Worm (Caenorhabditis elegans): ENCODE data around the gene cdc-48.2.

- no peak for TF ChIP-seq unc-62 (GFP tag; optimal IDR thresholded peaks at IDR 0.05)
- TF ChIP-seq snpc-4 (tag; optimal IDR thresholded peaks at IDR 0.05) = no peak
- TF ChIP-seq pqm-1 (tag; optimal IDR thresholded peaks at IDR 0.05) = peak; percentile 95
- TF ChIP-seq fos-1 (tag; optimal IDR thresholded peaks at IDR 0.05) = no peak
- TF ChIP-seq ceh-82 (tag; optimal IDR thresholded peaks at IDR 0.05) = no peak
- no peak for TF ChIP-seq unc-39 (tag; optimal IDR thresholded peaks at IDR 0.05)
Measured at ce11 chrII:8127290-8127689, 11.0 kb upstream of the cdc-48.2 start.
